Fruit fly (Drosophila melanogaster): ENCODE measurements around the gene Sirt2.

Gene Sirt2

DNA sequence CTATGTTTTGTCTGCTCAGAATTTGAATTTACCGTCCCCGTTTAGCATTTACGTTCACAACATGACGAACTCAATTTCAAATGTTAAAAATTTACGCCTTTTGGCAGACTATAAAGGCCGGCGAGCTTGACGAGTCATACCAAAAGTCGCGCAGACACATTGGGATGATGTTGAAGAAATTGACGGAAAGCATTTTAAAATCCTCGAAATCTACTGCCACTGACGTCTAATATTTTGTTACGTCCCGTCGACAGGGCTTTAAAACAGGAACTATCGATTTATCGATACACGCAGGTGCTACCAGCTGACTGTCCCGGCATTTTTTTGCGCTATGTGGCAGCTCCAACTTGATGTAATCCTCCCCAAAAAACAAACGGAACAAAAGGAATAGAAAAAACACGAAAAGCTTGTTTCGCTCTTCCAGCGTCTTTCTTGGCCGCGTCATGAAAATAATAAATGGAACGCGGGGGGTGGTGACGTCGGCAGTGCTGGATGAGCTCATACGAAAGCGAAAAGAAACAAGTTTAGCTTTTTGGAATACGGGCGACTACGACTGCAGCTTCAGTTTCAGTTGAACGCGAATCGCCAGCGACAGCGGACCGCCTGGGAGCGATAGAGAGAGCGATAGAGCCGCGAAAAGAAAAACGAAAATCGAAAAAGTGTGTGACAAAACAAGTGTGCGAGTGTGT lies 19.1 kb upstream of the Sirt2 start, which contains the start of gene Orp8 (continued):
- TF ChIP-seq Dbx (GFP tag; IDR thresholded peaks at IDR 0.05) (peak; percentile 36; the same call in 1 of the 3 replicates), schlank (tag; optimal IDR thresholded peaks at IDR 0.05) (no peak), CG11695 (GFP tag; IDR thresholded peaks at IDR 0.05) (no peak), NC2β (GFP tag; optimal IDR thresholded peaks at IDR 0.05) (no peak), CG6791 (GFP tag; IDR thresholded peaks at IDR 0.05; ENCODE audit: partially characterized antibody) (peak; percentile 46; the same call in 1 of the 3 replicates), CG32772 (GFP tag; IDR thresholded peaks at IDR 0.05) (no peak), H15 (GFP tag; IDR thresholded peaks at IDR 0.05) (no peak), Lim3 (GFP tag; IDR thresholded peaks at IDR 0.05) (no peak), oc (tag; optimal IDR thresholded peaks at IDR 0.05) (no peak), CG11398 (GFP tag; optimal IDR thresholded peaks at IDR 0.05) (peak; percentile 13), CG2199 (GFP tag; IDR thresholded peaks at IDR 0.05) (no peak; the same call in 2 of the 3 replicates), CG8944 (GFP tag; optimal IDR thresholded peaks at IDR 0.05) (no peak), bsh (GFP tag; optimal IDR thresholded peaks at IDR 0.05) (peak in 1 of 2 experiments; percentile 77), so (GFP tag; IDR thresholded peaks at IDR 0.05) (peak; percentile 59; the same call in 2 of the 3 replicates), CG8478 (optimal IDR thresholded peaks at IDR 0.05) (no peak), kay (GFP tag; optimal IDR thresholded peaks at IDR 0.05) (peak; percentile 75), Stat92E (GFP tag; optimal IDR thresholded peaks at IDR 0.05) (peak in 1 of 3 experiments; percentile 24), CG34376 (GFP tag; optimal IDR thresholded peaks at IDR 0.05) (peak; percentile 73), pan (optimal IDR thresholded peaks at IDR 0.05) (no peak), pan (GFP tag; optimal IDR thresholded peaks at IDR 0.05 in 1 of 2, IDR thresholded peaks at IDR 0.05 in 1 of 2) (peak in 1 of 2 experiments; percentile 22), stwl (tag; optimal IDR thresholded peaks at IDR 0.05) (peak; percentile 54), pzg (GFP tag; optimal IDR thresholded peaks at IDR 0.05) (peak; percentile 74), CG10274 (GFP tag; optimal IDR thresholded peaks at IDR 0.05) (no peak), Fer1 (GFP tag; optimal IDR thresholded peaks at IDR 0.05) (peak; percentile 56), sna (GFP tag; IDR thresholded peaks at IDR 0.05; ENCODE audit: partially characterized antibody) (peak; percentile 54; the same call in 1 of the 2 replicates), Blimp-1 (GFP tag; optimal IDR thresholded peaks at IDR 0.05) (peak; percentile 97), CG12744 (GFP tag; optimal IDR thresholded peaks at IDR 0.05) (no peak), repo (GFP tag; optimal IDR thresholded peaks at IDR 0.05) (no peak), Drgx (GFP tag; IDR thresholded peaks at IDR 0.05) (peak; percentile 69), CG17385 (GFP tag; optimal IDR thresholded peaks at IDR 0.05) (peak; percentile 44), CG10147 (GFP tag; optimal IDR thresholded peaks at IDR 0.05) (peak; percentile 2), Xbp1 (GFP tag; optimal IDR thresholded peaks at IDR 0.05) (no peak), Doc3 (GFP tag; IDR thresholded peaks at IDR 0.05; ENCODE audit: partially characterized antibody) (peak; percentile 58; the same call in 2 of the 3 replicates), CG15601 (tag; optimal IDR thresholded peaks at IDR 0.05) (peak; percentile 88), CG12769 (tag; optimal IDR thresholded peaks at IDR 0.05) (peak; percentile 97), CG11504 (tag; optimal IDR thresholded peaks at IDR 0.05) (peak; percentile 5), ap (GFP tag; IDR thresholded peaks at IDR 0.05) (no peak), Hmr (GFP tag; optimal IDR thresholded peaks at IDR 0.05) (peak; percentile 41)
